Fruit fly (Drosophila melanogaster) whole organism, prepupa: ENCODE measurements around the gene fit.

Experiments
- Blimp-1 ChIP-seq: fragments of 200-800 bp; sonication (Bioruptor generic); optimal IDR thresholded peaks from 3 replicates; lab custom pipeline; 2017; ENCODE audit warnings: missing biosample characterization, missing genetic modification characterization, mild to moderate bottlenecking, moderate library complexity, missing genetic modification reagents
- CG10631 ChIP-seq: fragments of 200-800 bp; sonication (Bioruptor generic); optimal IDR thresholded peaks from 2 replicates; lab custom pipeline; 2016; ENCODE audit warnings: missing biosample characterization, missing genetic modification characterization
- CG10669 ChIP-seq: fragments of 200-800 bp; sonication (Bioruptor generic); optimal IDR thresholded peaks from 3 replicates; lab custom pipeline; 2018; ENCODE audit warnings: missing biosample characterization, mild to moderate bottlenecking, missing genetic modification characterization, moderate library complexity
- CG11294 ChIP-seq: fragments of 200-800 bp; sonication (Bioruptor generic); IDR thresholded peaks from 2 replicates; pipeline ENCODE4 v1.3.6; 2022; ENCODE audit warnings: missing biosample characterization, missing genetic modification characterization
- CG11762 ChIP-seq: fragments of 200-800 bp; sonication (Bioruptor generic); optimal IDR thresholded peaks from 3 replicates; lab custom pipeline; 2016; ENCODE audit warnings: missing biosample characterization, missing genetic modification characterization; ENCODE audit not compliant: insufficient read depth
- CG15336 ChIP-seq: fragments of 200-800 bp; sonication (Bioruptor generic); IDR thresholded peaks from 2 replicates; pipeline ENCODE4 v1.3.6; 2022; ENCODE audit warnings: missing biosample characterization, missing genetic modification characterization
- CG1621 ChIP-seq: fragments of 200-800 bp; sonication (Bioruptor generic); optimal IDR thresholded peaks from 3 replicates; lab custom pipeline; 2018; ENCODE audit warnings: missing biosample characterization, mild to moderate bottlenecking, missing genetic modification characterization
- CG16779 ChIP-seq: fragments of 200-800 bp; sonication (Bioruptor generic); optimal IDR thresholded peaks from 3 replicates; lab custom pipeline; 2017; ENCODE audit warnings: missing biosample characterization, mild to moderate bottlenecking, missing genetic modification characterization
- CG3032 ChIP-seq: fragments of 200-800 bp; optimal IDR thresholded peaks from 2 replicates; lab custom pipeline; 2019; ENCODE audit warnings: missing biosample characterization, mild to moderate bottlenecking, missing genetic modification characterization, moderate library complexity
- CG31627 ChIP-seq: fragments of 200-800 bp; sonication (Bioruptor generic); optimal IDR thresholded peaks from 3 replicates; lab custom pipeline; 2016; ENCODE audit warnings: missing biosample characterization, missing genetic modification characterization
- CG32006 ChIP-seq: fragments of 200-800 bp; sonication (Bioruptor generic); optimal IDR thresholded peaks from 3 replicates; lab custom pipeline; 2017; ENCODE audit warnings: missing biosample characterization, mild to moderate bottlenecking, missing genetic modification characterization
- CG3919 ChIP-seq: fragments of 200-800 bp; sonication (Bioruptor generic); optimal IDR thresholded peaks from 3 replicates; lab custom pipeline; 2016; ENCODE audit warnings: missing biosample characterization, missing genetic modification characterization
- CG4318 ChIP-seq: fragments of 200-800 bp; sonication (Bioruptor generic); optimal IDR thresholded peaks from 3 replicates; lab custom pipeline; 2017; ENCODE audit warnings: missing biosample characterization, mild to moderate bottlenecking, missing genetic modification characterization
- CG6163 ChIP-seq: fragments of 200-800 bp; sonication (Bioruptor generic); IDR thresholded peaks from 3 replicates; pipeline ENCODE4 v1.3.6; 2022; ENCODE audit warnings: missing biosample characterization, missing genetic modification characterization
- CG6276 ChIP-seq: fragments of 200-800 bp; sonication (Bioruptor generic); optimal IDR thresholded peaks from 2 replicates; lab custom pipeline; 2017; ENCODE audit warnings: missing biosample characterization, mild to moderate bottlenecking, missing genetic modification characterization
- CG6792 ChIP-seq: fragments of 200-800 bp; sonication (Bioruptor generic); optimal IDR thresholded peaks from 3 replicates; lab custom pipeline; 2016; ENCODE audit warnings: missing biosample characterization, missing genetic modification characterization
- CG6808 ChIP-seq: fragments of 200-800 bp; sonication (Bioruptor generic); optimal IDR thresholded peaks from 3 replicates; lab custom pipeline; 2017; ENCODE audit warnings: missing biosample characterization, missing genetic modification characterization, mild to moderate bottlenecking, moderate library complexity, missing genetic modification reagents
- CG7368 ChIP-seq: fragments of 200-800 bp; sonication (Bioruptor generic); optimal IDR thresholded peaks from 3 replicates; lab custom pipeline; 2016; ENCODE audit warnings: missing biosample characterization, missing genetic modification characterization
- CG8319 ChIP-seq: fragments of 200-800 bp; sonication (Bioruptor generic); optimal IDR thresholded peaks from 3 replicates; lab custom pipeline; 2016; ENCODE audit warnings: missing biosample characterization, missing genetic modification characterization
- CG8632 ChIP-seq: fragments of 200-800 bp; sonication (Bioruptor generic); optimal IDR thresholded peaks from 3 replicates; lab custom pipeline; 2016; ENCODE audit warnings: missing biosample characterization, missing genetic modification characterization
- CG9139 ChIP-seq: fragments of 200-800 bp; sonication (Bioruptor generic); optimal IDR thresholded peaks from 3 replicates; lab custom pipeline; 2017; ENCODE audit warnings: missing biosample characterization, mild to moderate bottlenecking, missing genetic modification characterization
- Eip75B ChIP-seq: fragments of 200-800 bp; sonication (Bioruptor generic); optimal IDR thresholded peaks from 3 replicates; lab custom pipeline; 2016; ENCODE audit warnings: missing biosample characterization, missing genetic modification characterization
- Eip78C ChIP-seq: fragments of 200-800 bp; sonication (Bioruptor generic); peaks from one replicate; lab custom pipeline; 2016; ENCODE audit warnings: missing biosample characterization, missing genetic modification characterization
- Eip93F ChIP-seq: fragments of 200-800 bp; sonication (Bioruptor generic); optimal IDR thresholded peaks from 2 replicates; lab custom pipeline; 2016; ENCODE audit warnings: missing biosample characterization, mild to moderate bottlenecking, missing genetic modification characterization
- Ets21C ChIP-seq: fragments of 200-800 bp; sonication (Bioruptor generic); optimal IDR thresholded peaks from 3 replicates; lab custom pipeline; 2016; ENCODE audit warnings: missing biosample characterization, missing genetic modification characterization
- Gug ChIP-seq: fragments of 200-800 bp; sonication (Bioruptor generic); IDR thresholded peaks from 2 replicates; pipeline ENCODE4 v1.3.6; 2022; ENCODE audit warnings: missing biosample characterization, missing genetic modification characterization
- Hr38 ChIP-seq: sonication (Bioruptor generic); optimal IDR thresholded peaks from 2 replicates; lab custom pipeline; 2016; ENCODE audit warnings: missing biosample characterization, missing genetic modification characterization
- Lpt ChIP-seq: fragments of 200-800 bp; sonication (Bioruptor generic); optimal IDR thresholded peaks from 3 replicates; lab custom pipeline; 2016; ENCODE audit warnings: missing biosample characterization, missing genetic modification characterization
- Met ChIP-seq: fragments of 200-800 bp; sonication (Bioruptor generic); optimal IDR thresholded peaks from 3 replicates; lab custom pipeline; 2016; ENCODE audit warnings: missing biosample characterization, missing genetic modification characterization
- Smox ChIP-seq: fragments of 200-800 bp; sonication (Bioruptor generic); optimal IDR thresholded peaks from 3 replicates; lab custom pipeline; 2016; ENCODE audit warnings: missing biosample characterization, missing genetic modification characterization
- Sox14 ChIP-seq: fragments of 200-800 bp; sonication (Bioruptor generic); optimal IDR thresholded peaks from 3 replicates; lab custom pipeline; 2016; ENCODE audit warnings: missing biosample characterization, missing genetic modification characterization
- Sox15 ChIP-seq: fragments of 200-800 bp; sonication (Bioruptor generic); optimal IDR thresholded peaks from 3 replicates; lab custom pipeline; 2016; ENCODE audit warnings: missing biosample characterization, missing genetic modification characterization
- achi ChIP-seq: fragments of 200-800 bp; sonication (Bioruptor generic); optimal IDR thresholded peaks from 3 replicates; lab custom pipeline; 2016; ENCODE audit warnings: missing biosample characterization, missing genetic modification characterization
- acj6 ChIP-seq: fragments of 200-800 bp; sonication (Bioruptor generic); optimal IDR thresholded peaks from 3 replicates; lab custom pipeline; 2016; ENCODE audit warnings: missing biosample characterization, missing genetic modification characterization
- cyc ChIP-seq: fragments of 200-800 bp; sonication (Bioruptor generic); optimal IDR thresholded peaks from 3 replicates; lab custom pipeline; 2016; ENCODE audit warnings: missing biosample characterization, missing genetic modification characterization
- dac ChIP-seq: fragments of 200-800 bp; sonication (Bioruptor generic); optimal IDR thresholded peaks from 2 replicates; lab custom pipeline; 2017; ENCODE audit warnings: missing biosample characterization, mild to moderate bottlenecking, missing genetic modification characterization
- dsx ChIP-seq: fragments of 200-800 bp; optimal IDR thresholded peaks from 3 replicates; lab custom pipeline; 2019; ENCODE audit warnings: missing biosample characterization, mild to moderate bottlenecking, missing genetic modification characterization, moderate library complexity; ENCODE audit not compliant: poor library complexity, severe bottlenecking
- eg ChIP-seq: fragments of 200-800 bp; sonication (Bioruptor generic); IDR thresholded peaks from 3 replicates; pipeline ENCODE4 v1.3.6; 2022; ENCODE audit warnings: missing biosample characterization, missing genetic modification characterization
- esn ChIP-seq: fragments of 200-800 bp; sonication (Bioruptor generic); optimal IDR thresholded peaks from 2 replicates; lab custom pipeline; 2016; ENCODE audit warnings: missing biosample characterization, mild to moderate bottlenecking, missing genetic modification characterization, moderate library complexity
- fd85E ChIP-seq: fragments of 200-800 bp; sonication (Bioruptor generic); optimal IDR thresholded peaks from 3 replicates; lab custom pipeline; 2016; ENCODE audit warnings: missing biosample characterization, missing genetic modification characterization
- fkh ChIP-seq: fragments of 200-800 bp; sonication (Bioruptor generic); optimal IDR thresholded peaks from 3 replicates; lab custom pipeline; 2017; ENCODE audit warnings: missing biosample characterization, mild to moderate bottlenecking, missing genetic modification characterization, moderate library complexity
- lz ChIP-seq: fragments of 200-800 bp; sonication (Bioruptor generic); optimal IDR thresholded peaks from 3 replicates; lab custom pipeline; 2016; ENCODE audit warnings: missing biosample characterization, missing genetic modification characterization
- net ChIP-seq: fragments of 200-800 bp; sonication (Bioruptor generic); optimal IDR thresholded peaks from 3 replicates; lab custom pipeline; 2016; ENCODE audit warnings: missing biosample characterization, missing genetic modification characterization
- pdm3 ChIP-seq: fragments of 200-800 bp; sonication (Bioruptor generic); optimal IDR thresholded peaks from 3 replicates; lab custom pipeline; 2016; ENCODE audit warnings: missing biosample characterization, missing genetic modification characterization
- svp ChIP-seq: fragments of 200-800 bp; sonication (Bioruptor generic); peaks from one replicate; lab custom pipeline; 2016; ENCODE audit warnings: missing biosample characterization, missing genetic modification characterization
- topi ChIP-seq: fragments of 200-800 bp; sonication (Bioruptor generic); optimal IDR thresholded peaks from 3 replicates; lab custom pipeline; 2016; ENCODE audit warnings: missing biosample characterization, missing genetic modification characterization
- vri ChIP-seq: fragments of 200-800 bp; sonication (Bioruptor generic); optimal IDR thresholded peaks from 3 replicates; lab custom pipeline; 2016; ENCODE audit warnings: missing biosample characterization, mild to moderate bottlenecking, missing genetic modification characterization

The fit gene

dm6 chr3R:21889945-21890344 is 5.7 kb upstream of the fit start:
- TF ChIP-seq Eip75B (GFP tag; lab: Kevin White, UChicago), result no peak
- no peak for TF ChIP-seq CG7368 (GFP tag; lab: Kevin White, UChicago)
- no peak for TF ChIP-seq CG1621 (tag; lab: Kevin White, UChicago)
- TF ChIP-seq Hr38 (GFP tag; lab: Kevin White, UChicago), result no peak
- TF ChIP-seq Sox15 (GFP tag; lab: Kevin White, UChicago), result no peak
- no peak for TF ChIP-seq CG16779 (tag; lab: Kevin White, UChicago)
- TF ChIP-seq CG11762 (GFP tag; lab: Kevin White, UChicago), result no peak
- TF ChIP-seq CG8632 (GFP tag; lab: Kevin White, UChicago), result no peak
- no peak for TF ChIP-seq Blimp-1 (GFP tag; lab: Kevin White, UChicago)
- TF ChIP-seq Gug, result no peak
- TF ChIP-seq CG10669, result no peak
- peak; percentile 83 for TF ChIP-seq Eip93F (GFP tag; lab: Kevin White, UChicago)
- no peak for TF ChIP-seq dac (GFP tag; lab: Kevin White, UChicago)
- peak; percentile 23 for TF ChIP-seq CG9139
- no peak for TF ChIP-seq CG6808 (GFP tag; lab: Kevin White, UChicago)
- TF ChIP-seq CG4318, result no peak
- TF ChIP-seq CG31627 (GFP tag; lab: Kevin White, UChicago), result no peak
- no peak for TF ChIP-seq fd85E
- TF ChIP-seq CG15336 (GFP tag; lab: Robert Waterston, UW), result no peak
- TF ChIP-seq pdm3, result no peak
- TF ChIP-seq CG3032 (tag; lab: Kevin White, UChicago), result no peak
- no peak for TF ChIP-seq esn (GFP tag; lab: Kevin White, UChicago)
- TF ChIP-seq CG11294 (GFP tag; lab: Robert Waterston, UW), result no peak
- no peak for TF ChIP-seq cyc (GFP tag; lab: Kevin White, UChicago)
- no peak for TF ChIP-seq acj6 (GFP tag; lab: Kevin White, UChicago)
- TF ChIP-seq Eip78C (GFP tag; lab: Kevin White, UChicago), result no peak
- TF ChIP-seq Ets21C (GFP tag; lab: Kevin White, UChicago), result no peak
- no peak for TF ChIP-seq lz (GFP tag; lab: Kevin White, UChicago)
- TF ChIP-seq Smox (GFP tag; lab: Kevin White, UChicago), result no peak
- TF ChIP-seq topi (GFP tag; lab: Kevin White, UChicago), result no peak
- no peak for TF ChIP-seq Met
- no peak for TF ChIP-seq CG32006 (GFP tag; lab: Kevin White, UChicago)
- no peak for TF ChIP-seq achi (GFP tag; lab: Kevin White, UChicago)
- no peak for TF ChIP-seq CG10631 (GFP tag; lab: Kevin White, UChicago)
- 0 out of 3 replicates have a peak, but pooled peaks have one; percentile 6 for TF ChIP-seq CG6163 (GFP tag; lab: Robert Waterston, UW)
- no peak for TF ChIP-seq CG6276 (GFP tag; lab: Kevin White, UChicago)
- TF ChIP-seq fkh (GFP tag; lab: Kevin White, UChicago), result no peak
- no peak for TF ChIP-seq net (GFP tag; lab: Kevin White, UChicago)
- TF ChIP-seq CG8319 (GFP tag; lab: Kevin White, UChicago), result no peak
- no peak for TF ChIP-seq dsx
- TF ChIP-seq CG6792 (GFP tag; lab: Kevin White, UChicago), result no peak
- TF ChIP-seq Lpt (GFP tag; lab: Kevin White, UChicago), result no peak
- no peak for TF ChIP-seq eg (GFP tag; lab: Robert Waterston, UW)
- peak; percentile 96 for TF ChIP-seq vri
- TF ChIP-seq CG3919 (GFP tag; lab: Kevin White, UChicago), result no peak
- peak; percentile 19 for TF ChIP-seq Sox14
- peak; percentile 84 for TF ChIP-seq svp (GFP tag; lab: Kevin White, UChicago)
